Worm (Caenorhabditis elegans): Measurements from ENCODE around the gene fbxa-218.

DNA sequence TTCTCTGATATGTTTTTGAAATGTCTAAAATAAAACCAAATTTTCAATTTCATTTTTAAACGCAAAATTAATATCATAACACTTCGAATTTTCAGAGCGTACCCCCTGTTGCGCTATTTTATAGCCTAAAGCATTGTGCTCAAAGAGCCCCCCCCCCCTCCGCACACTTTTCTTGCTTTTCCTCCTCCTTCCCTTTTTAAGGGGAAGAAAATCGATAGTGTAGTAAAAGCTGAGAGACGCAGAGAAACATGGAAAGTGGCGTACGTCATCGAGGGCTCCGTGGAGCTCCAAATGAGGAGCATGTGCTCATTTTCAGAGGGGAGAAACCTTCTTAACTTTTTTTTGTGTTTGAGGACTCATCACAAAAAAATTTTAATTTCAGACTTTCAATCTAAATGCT lies 36.2 kb downstream of the fbxa-218 start, which contains the start of gene cccp-1:
- TF ChIP-seq F13C5.2 (tag; optimal IDR thresholded peaks at IDR 0.05), result no peak
- no peak for TF ChIP-seq ama-1 (optimal IDR thresholded peaks at IDR 0.05)
- TF ChIP-seq pes-1 (GFP tag; IDR thresholded peaks at IDR 0.05), result no peak
- TF ChIP-seq tbx-37 (GFP tag; conservative IDR thresholded peaks at IDR 0.05), result no peak
- TF ChIP-seq ets-7 (tag; optimal IDR thresholded peaks at IDR 0.05), result no peak
- no peak for TF ChIP-seq flt-1 (GFP tag; IDR thresholded peaks at IDR 0.05)
- TF ChIP-seq hmg-4 (GFP tag; optimal IDR thresholded peaks at IDR 0.05), result no peak
- no peak for TF ChIP-seq sea-1 (GFP tag; conservative IDR thresholded peaks at IDR 0.05)
- no peak for TF ChIP-seq ceh-13 (GFP tag; optimal IDR thresholded peaks at IDR 0.05)
- no peak for TF ChIP-seq aly-1 (tag; optimal IDR thresholded peaks at IDR 0.05)
- TF ChIP-seq tra-4 (tag; optimal IDR thresholded peaks at IDR 0.05), result no peak

Data from whole organism, early embryonic.